Worm (Caenorhabditis elegans) whole organism, L2 larva: Measurements from ENCODE around the gene pals-19.

Experiments used
- C34F6.9 ChIP-seq: fragments of 150-350 bp; optimal IDR thresholded peaks from 2 replicates; lab custom pipeline; 2014; ENCODE audit warnings: missing biosample characterization, missing genetic modification characterization
- R02D3.7 ChIP-seq: fragments of 150-350 bp; optimal IDR thresholded peaks from 2 replicates; lab custom pipeline; 2014; ENCODE audit warnings: missing biosample characterization, missing genetic modification characterization
- Y55F3AM.14 ChIP-seq: fragments of 200-800 bp; sonication (Bioruptor generic); optimal IDR thresholded peaks from 2 replicates; lab custom pipeline; 2018; ENCODE audit warnings: mild to moderate bottlenecking, missing genetic modification characterization, missing compliant biosample characterization
- ZK546.5 ChIP-seq: sonication (generic microtip); optimal IDR thresholded peaks from 2 replicates; lab custom pipeline; 2017; ENCODE audit warnings: missing biosample characterization, missing genetic modification characterization
- alr-1 ChIP-seq: fragments of 150-350 bp; optimal IDR thresholded peaks from 2 replicates; lab custom pipeline; 2014; ENCODE audit warnings: missing biosample characterization, missing genetic modification characterization
- aly-2 ChIP-seq: fragments of 150-350 bp; optimal IDR thresholded peaks from 2 replicates; lab custom pipeline; 2014; ENCODE audit warnings: missing biosample characterization, missing genetic modification characterization
- ama-1 ChIP-seq: fragments of 150-350 bp; optimal IDR thresholded peaks from 2 replicates; lab custom pipeline; 2018; ENCODE audit warnings: inconsistent platforms
- blmp-1 ChIP-seq: sonication (generic microtip); optimal IDR thresholded peaks from 2 replicates; lab custom pipeline; 2017; ENCODE audit warnings: missing genetic modification characterization, mild to moderate bottlenecking, missing compliant biosample characterization, antibody characterized with exemption, moderate library complexity; ENCODE audit not compliant: insufficient read depth
- ceh-16 ChIP-seq: fragments of 150-350 bp; optimal IDR thresholded peaks from 2 replicates; lab custom pipeline; 2014; ENCODE audit warnings: missing biosample characterization, missing genetic modification characterization
- ceh-82 ChIP-seq: fragments of 150-350 bp; optimal IDR thresholded peaks from 2 replicates; lab custom pipeline; 2014; ENCODE audit warnings: missing biosample characterization, missing genetic modification characterization
- dmd-4 ChIP-seq: sonication (generic microtip); optimal IDR thresholded peaks from 2 replicates; lab custom pipeline; 2017; ENCODE audit warnings: missing biosample characterization, missing genetic modification characterization
- elt-1 ChIP-seq: fragments of 150-350 bp; optimal IDR thresholded peaks from 2 replicates; lab custom pipeline; 2014; ENCODE audit warnings: missing biosample characterization, missing genetic modification characterization
- elt-3 ChIP-seq: sonication (generic microtip); optimal IDR thresholded peaks from 2 replicates; lab custom pipeline; 2017; ENCODE audit warnings: missing biosample characterization, missing genetic modification characterization
- fos-1 ChIP-seq: fragments of 150-350 bp; optimal IDR thresholded peaks from 2 replicates; lab custom pipeline; 2014; ENCODE audit warnings: missing biosample characterization, missing genetic modification characterization
- gmeb-1 ChIP-seq: fragments of 150-350 bp; optimal IDR thresholded peaks from 2 replicates; lab custom pipeline; 2014; ENCODE audit warnings: missing biosample characterization, missing genetic modification characterization
- lin-39 ChIP-seq: fragments of 150-350 bp; optimal IDR thresholded peaks from 2 replicates; lab custom pipeline; 2014; ENCODE audit warnings: missing biosample characterization, missing genetic modification reagents, missing genetic modification characterization
- mab-5 ChIP-seq: fragments of 150-350 bp; optimal IDR thresholded peaks from 2 replicates; lab custom pipeline; 2014; ENCODE audit warnings: missing biosample characterization, missing genetic modification characterization
- mbf-1 ChIP-seq: sonication (generic microtip); optimal IDR thresholded peaks from 2 replicates; lab custom pipeline; 2017; ENCODE audit warnings: missing biosample characterization, missing genetic modification characterization
- mdl-1 ChIP-seq, 2 experiments: fragments of 150-350 bp in 1 of 2; sonication (generic microtip) in 1 of 2; optimal IDR thresholded peaks; 2 replicates each; lab custom pipeline; 2017; ENCODE audit warnings: missing biosample characterization in 2 of 2, missing genetic modification characterization in 2 of 2
- nhr-12 ChIP-seq: fragments of 150-350 bp; optimal IDR thresholded peaks from 2 replicates; lab custom pipeline; 2014; ENCODE audit warnings: missing biosample characterization, missing genetic modification characterization
- nhr-129 ChIP-seq: fragments of 150-350 bp; optimal IDR thresholded peaks from 2 replicates; lab custom pipeline; 2014; ENCODE audit warnings: missing biosample characterization, missing genetic modification characterization
- nhr-21 ChIP-seq: fragments of 150-350 bp; optimal IDR thresholded peaks from 2 replicates; lab custom pipeline; 2014; ENCODE audit warnings: missing biosample characterization, missing genetic modification characterization
- nhr-77 ChIP-seq: fragments of 150-350 bp; optimal IDR thresholded peaks from 2 replicates; lab custom pipeline; 2014; ENCODE audit warnings: missing biosample characterization, missing genetic modification characterization
- sem-4 ChIP-seq: fragments of 150-350 bp; optimal IDR thresholded peaks from 2 replicates; lab custom pipeline; 2014; ENCODE audit warnings: missing biosample characterization, missing genetic modification reagents, missing genetic modification characterization
- skn-1 ChIP-seq: sonication (generic microtip); optimal IDR thresholded peaks from 2 replicates; lab custom pipeline; 2017; ENCODE audit warnings: missing biosample characterization, missing genetic modification characterization
- sma-3 ChIP-seq: sonication (generic microtip); optimal IDR thresholded peaks from 2 replicates; lab custom pipeline; 2016; ENCODE audit warnings: missing genetic modification reagents, missing genetic modification characterization, missing compliant biosample characterization
- sma-9 ChIP-seq, 2 experiments: fragments of 150-350 bp in 1 of 2; sonication (generic microtip) in 1 of 2; optimal IDR thresholded peaks; 2 replicates each; lab custom pipeline; 2014 to 2016; ENCODE audit warnings: missing genetic modification characterization in 2 of 2, mild to moderate bottlenecking in 1 of 2, missing biosample characterization in 1 of 2, missing compliant biosample characterization in 1 of 2, missing genetic modification reagents in 1 of 2, moderate library complexity in 1 of 2
- snpc-4 ChIP-seq: fragments of 150-350 bp; optimal IDR thresholded peaks from 2 replicates; lab custom pipeline; 2014; ENCODE audit warnings: missing biosample characterization, missing genetic modification characterization
- unc-39 ChIP-seq: fragments of 150-350 bp; optimal IDR thresholded peaks from 2 replicates; lab custom pipeline; 2014; ENCODE audit warnings: missing biosample characterization, missing genetic modification characterization
- unc-55 ChIP-seq: fragments of 150-350 bp; sonication (generic microtip); optimal IDR thresholded peaks from 3 replicates; lab custom pipeline; 2014; ENCODE audit warnings: missing biosample characterization, missing genetic modification reagents, missing genetic modification characterization
- zag-1 ChIP-seq: fragments of 150-350 bp; optimal IDR thresholded peaks from 2 replicates; lab custom pipeline; 2014; ENCODE audit warnings: missing biosample characterization, missing genetic modification characterization
- ztf-1 ChIP-seq: fragments of 200-800 bp; sonication (Bioruptor generic); conservative IDR thresholded peaks from 2 replicates; pipeline ENCODE4 v1.3.6; 2022; ENCODE audit warnings: missing genetic modification characterization, missing compliant biosample characterization
- ztf-11 ChIP-seq: sonication (generic microtip); optimal IDR thresholded peaks from 2 replicates; lab custom pipeline; 2017; ENCODE audit warnings: missing biosample characterization, missing genetic modification characterization
- ztf-4 ChIP-seq: fragments of 150-350 bp; optimal IDR thresholded peaks from 2 replicates; lab custom pipeline; 2014; ENCODE audit warnings: missing biosample characterization, missing genetic modification characterization

The pals-19 gene

ce11 chrIII:1403108-1403507 lies 1.4 kb downstream of the pals-19 start, which contains the start of gene pals-18:
pals-18 (plus strand) TSS chrIII:1403408.
- TF ChIP-seq nhr-129 (tag; lab: Kevin White, UChicago): no peak
- TF ChIP-seq sem-4: no peak
- TF ChIP-seq ceh-16 (tag; lab: Kevin White, UChicago): no peak
- no peak for TF ChIP-seq mab-5 (tag; lab: Kevin White, UChicago)
- no peak for TF ChIP-seq lin-39 (tag; lab: Kevin White, UChicago)
- no peak for TF ChIP-seq ceh-82 (tag; lab: Kevin White, UChicago)
- TF ChIP-seq ZK546.5 (tag; lab: Kevin White, UChicago): no peak
- TF ChIP-seq snpc-4 (tag; lab: Kevin White, UChicago): no peak
- no peak for TF ChIP-seq dmd-4 (tag; lab: Kevin White, UChicago)
- no peak for TF ChIP-seq sma-9 (GFP tag; optimal IDR thresholded peaks at IDR 0.05; lab: Kevin White, UChicago)
- no peak for TF ChIP-seq sma-9 (tag; optimal IDR thresholded peaks at IDR 0.05; lab: Kevin White, UChicago)
- no peak for TF ChIP-seq alr-1 (tag; lab: Kevin White, UChicago)

- TF ChIP-seq R02D3.7: no peak
- no peak for TF ChIP-seq mbf-1 (tag; lab: Kevin White, UChicago)
- TF ChIP-seq nhr-129 (tag; lab: Kevin White, UChicago): no peak
- no peak for TF ChIP-seq ztf-1
- TF ChIP-seq ceh-82 (tag; lab: Kevin White, UChicago): no peak
- no peak for TF ChIP-seq dmd-4 (tag; lab: Kevin White, UChicago)
- no peak for TF ChIP-seq unc-39 (tag; lab: Kevin White, UChicago)
- no peak for TF ChIP-seq alr-1 (tag; lab: Kevin White, UChicago)
- TF ChIP-seq nhr-21: no peak
- TF ChIP-seq gmeb-1 (tag; lab: Kevin White, UChicago): no peak
- no peak for TF ChIP-seq mab-5 (tag; lab: Kevin White, UChicago)
- TF ChIP-seq ama-1 (lab: Kevin White, UChicago): no peak
- no peak for TF ChIP-seq zag-1 (tag; lab: Kevin White, UChicago)
These were observed 7.4 kb downstream of the pals-19 start, which contains the start of gene Y82E9BR.22 for ce11 chrIII:1409139-1409538. Y82E9BR.22 (minus strand) TSS chrIII:1409239.

- TF ChIP-seq blmp-1: no peak
- TF ChIP-seq nhr-129 (tag; lab: Kevin White, UChicago): no peak
- TF ChIP-seq Y55F3AM.14 (GFP tag; lab: Kevin White, UChicago): no peak
- TF ChIP-seq unc-55 (GFP tag; lab: Kevin White, UChicago): no peak
- TF ChIP-seq sma-3 (GFP tag; lab: Kevin White, UChicago): no peak
- no peak for TF ChIP-seq aly-2 (tag; lab: Kevin White, UChicago)
- no peak for TF ChIP-seq mdl-1 (tag; optimal IDR thresholded peaks at IDR 0.05; lab: Kevin White, UChicago)
- TF ChIP-seq skn-1 (tag; lab: Kevin White, UChicago): no peak
- no peak for TF ChIP-seq elt-3 (tag; lab: Kevin White, UChicago)
- no peak for TF ChIP-seq nhr-12
- TF ChIP-seq elt-1 (tag; lab: Kevin White, UChicago): no peak
- no peak for TF ChIP-seq ama-1 (lab: Kevin White, UChicago)
- TF ChIP-seq ztf-11 (tag; lab: Kevin White, UChicago): no peak
- TF ChIP-seq C34F6.9 (tag; lab: Kevin White, UChicago): no peak
- no peak for TF ChIP-seq nhr-77
These were observed 11.5 kb downstream of the pals-19 start for ce11 chrIII:1413125-1413837.

- TF ChIP-seq fos-1 (tag; lab: Kevin White, UChicago): peak; percentile 66
- no peak for TF ChIP-seq ztf-4
These were observed 12.3 kb downstream of the pals-19 start, which contains the start of gene Y82E9BR.14 for ce11 chrIII:1413890-1414613. Y82E9BR.14 (minus strand) TSS chrIII:1414116.
